Fruit fly (Drosophila melanogaster) whole organism, pupa: ENCODE data around the gene CG13465.

Source experiments
- CG10348 ChIP-seq: fragments of 200-800 bp; sonication (Bioruptor generic); IDR thresholded peaks from 2 replicates; pipeline ENCODE4 v1.3.6; 2022; ENCODE audit warnings: missing biosample characterization, missing genetic modification characterization
- CG15710 ChIP-seq: fragments of 200-800 bp; sonication (Bioruptor generic); optimal IDR thresholded peaks from 2 replicates; lab custom pipeline; 2018; ENCODE audit warnings: missing biosample characterization, mild to moderate bottlenecking, missing genetic modification characterization, moderate library complexity
- CG34367 ChIP-seq: fragments of 200-800 bp; sonication (Bioruptor generic); optimal IDR thresholded peaks from 2 replicates; lab custom pipeline; 2018; ENCODE audit warnings: missing biosample characterization, mild to moderate bottlenecking, missing genetic modification characterization
- CG4496 ChIP-seq: fragments of 200-800 bp; sonication (Bioruptor generic); IDR thresholded peaks from 3 replicates; pipeline ENCODE4 v1.3.6; 2022; ENCODE audit warnings: missing biosample characterization, missing genetic modification characterization
- CG9948 ChIP-seq: fragments of 200-800 bp; sonication (Bioruptor generic); optimal IDR thresholded peaks from 2 replicates; lab custom pipeline; 2018; ENCODE audit warnings: missing biosample characterization, mild to moderate bottlenecking, missing genetic modification characterization, moderate library complexity
- D1 ChIP-seq: fragments of 200-800 bp; sonication (Bioruptor generic); optimal IDR thresholded peaks from 2 replicates; lab custom pipeline; 2018; ENCODE audit warnings: missing biosample characterization, mild to moderate bottlenecking, missing genetic modification characterization, moderate library complexity
- Snoo ChIP-seq: fragments of 200-800 bp; sonication (Bioruptor generic); optimal IDR thresholded peaks from 3 replicates; lab custom pipeline; 2017; ENCODE audit warnings: missing biosample characterization, mild to moderate bottlenecking, missing genetic modification characterization, inconsistent platforms
- fd96Ca ChIP-seq: fragments of 200-800 bp; sonication (Bioruptor generic); IDR thresholded peaks from 3 replicates; pipeline ENCODE4 v1.3.6; 2022; ENCODE audit warnings: missing biosample characterization, missing genetic modification characterization
- gl ChIP-seq: fragments of 200-800 bp; sonication (Bioruptor generic); optimal IDR thresholded peaks from 2 replicates; lab custom pipeline; 2018; ENCODE audit warnings: missing biosample characterization, mild to moderate bottlenecking, missing genetic modification characterization

DNA sequence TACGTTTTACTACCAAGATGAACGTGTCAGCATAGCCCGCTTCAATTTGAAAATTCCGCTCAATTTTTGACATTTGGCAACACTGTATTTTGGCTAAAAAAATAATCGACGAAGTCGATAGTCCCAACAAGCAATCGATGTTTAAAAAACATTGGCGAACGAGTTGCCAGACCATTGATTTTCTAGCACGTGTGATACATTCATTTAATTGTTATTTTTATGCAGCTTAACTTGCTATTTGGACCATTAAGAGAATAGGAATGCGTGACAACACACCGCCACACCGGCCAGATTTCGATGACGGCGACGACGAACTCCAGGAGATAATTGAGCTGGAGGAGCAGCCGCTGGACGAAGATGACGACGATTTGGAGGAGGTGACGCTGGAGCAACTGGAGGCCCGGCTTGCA, 38.5 kb upstream of the CG13465 start, which contains the start of gene CG5114:
- TF ChIP-seq CG15710 (tag; lab: Kevin White, UChicago) (no peak), fd96Ca (GFP tag; lab: Robert Waterston, UW) (no peak), gl (no peak), CG10348 (GFP tag; lab: Robert Waterston, UW) (no peak), CG9948 (tag; lab: Kevin White, UChicago) (no peak), Snoo (tag; lab: Kevin White, UChicago) (no peak), CG34367 (tag; lab: Kevin White, UChicago) (no peak), D1 (tag; lab: Kevin White, UChicago) (no peak), CG4496 (GFP tag; lab: Robert Waterston, UW) (peak; percentile 60; the same call in 1 of the 3 replicates)
